Fruit fly (Drosophila melanogaster) whole organism, embryonic: ENCODE data around the gene Hsp22.

Source experiments
- Aef1 ChIP-seq: fragments of 200-800 bp; sonication (Bioruptor generic); IDR thresholded peaks from 3 replicates; pipeline ENCODE4 v1.3.6; 2022; ENCODE audit warnings: missing biosample characterization, missing genetic modification characterization
- B-H2 ChIP-seq: fragments of 200-800 bp; sonication (Bioruptor generic); optimal IDR thresholded peaks from 2 replicates; lab custom pipeline; 2018; ENCODE audit warnings: missing biosample characterization, mild to moderate bottlenecking, missing genetic modification characterization
- CG10274 ChIP-seq: fragments of 200-800 bp; sonication (Bioruptor generic); optimal IDR thresholded peaks from 3 replicates; lab custom pipeline; 2017; ENCODE audit warnings: missing biosample characterization, mild to moderate bottlenecking, missing genetic modification characterization
- CG10565 ChIP-seq: fragments of 200-800 bp; sonication (Bioruptor generic); optimal IDR thresholded peaks from 3 replicates; lab custom pipeline; 2016; ENCODE audit warnings: missing biosample characterization, mild to moderate bottlenecking, missing genetic modification characterization
- CG10959 ChIP-seq: fragments of 200-800 bp; sonication (Bioruptor generic); IDR thresholded peaks from 2 replicates; pipeline ENCODE4 v1.3.6; 2022; ENCODE audit warnings: missing biosample characterization, missing genetic modification characterization
- CG13123 ChIP-seq: fragments of 200-800 bp; sonication (Bioruptor generic); optimal IDR thresholded peaks from 2 replicates; lab custom pipeline; 2016; ENCODE audit warnings: missing biosample characterization, missing genetic modification characterization
- CG1529 ChIP-seq: fragments of 200-800 bp; sonication (Bioruptor generic); optimal IDR thresholded peaks from 3 replicates; lab custom pipeline; 2018; ENCODE audit warnings: missing biosample characterization, missing genetic modification characterization
- CG17328 ChIP-seq: fragments of 200-800 bp; sonication (Bioruptor generic); IDR thresholded peaks from 2 replicates; pipeline ENCODE4 v1.3.6; 2022; ENCODE audit warnings: missing biosample characterization, missing genetic modification characterization
- CG17359 ChIP-seq: fragments of 200-800 bp; sonication (Bioruptor generic); optimal IDR thresholded peaks from 3 replicates; lab custom pipeline; 2018; ENCODE audit warnings: missing biosample characterization, mild to moderate bottlenecking, missing genetic modification characterization, moderate library complexity
- CG2889 ChIP-seq: fragments of 200-800 bp; sonication (Bioruptor generic); IDR thresholded peaks from 3 replicates; pipeline ENCODE4 v1.3.6; 2022; ENCODE audit warnings: missing biosample characterization, missing genetic modification characterization
- CG3065 ChIP-seq: fragments of 200-800 bp; sonication (Bioruptor generic); optimal IDR thresholded peaks from 2 replicates; lab custom pipeline; 2016; ENCODE audit warnings: missing biosample characterization, missing genetic modification characterization
- CG3838 ChIP-seq: fragments of 200-800 bp; sonication (Bioruptor generic); optimal IDR thresholded peaks from 3 replicates; lab custom pipeline; 2016; ENCODE audit warnings: missing biosample characterization, missing genetic modification characterization
- CG4730 ChIP-seq: fragments of 200-800 bp; sonication (Bioruptor generic); IDR thresholded peaks from 2 replicates; pipeline ENCODE4 v1.3.6; 2022; ENCODE audit warnings: missing biosample characterization, missing genetic modification characterization
- CG8359 ChIP-seq: fragments of 200-800 bp; sonication (Bioruptor generic); optimal IDR thresholded peaks from 2 replicates; lab custom pipeline; 2017; ENCODE audit warnings: missing biosample characterization, mild to moderate bottlenecking, missing genetic modification characterization, borderline replicate concordance
- Chrac-16 ChIP-seq: fragments of 200-800 bp; sonication (Bioruptor generic); optimal IDR thresholded peaks from 3 replicates; lab custom pipeline; 2016; ENCODE audit warnings: missing biosample characterization, missing genetic modification characterization
- CoRest ChIP-seq: fragments of 200-800 bp; sonication (Bioruptor generic); optimal IDR thresholded peaks from 3 replicates; lab custom pipeline; 2018; ENCODE audit warnings: missing biosample characterization, mild to moderate bottlenecking, missing genetic modification characterization, moderate library complexity
- Ets97D ChIP-seq: fragments of 200-800 bp; sonication (Bioruptor generic); optimal IDR thresholded peaks from 3 replicates; lab custom pipeline; 2016; ENCODE audit warnings: missing biosample characterization, missing genetic modification characterization
- HLH3B ChIP-seq: fragments of 200-800 bp; sonication (Bioruptor generic); IDR thresholded peaks from 2 replicates; pipeline ENCODE4 v1.3.6; 2022; ENCODE audit warnings: missing biosample characterization, missing genetic modification characterization
- Mes4 ChIP-seq: fragments of 200-800 bp; sonication (Bioruptor generic); optimal IDR thresholded peaks from 2 replicates; lab custom pipeline; 2016; ENCODE audit warnings: missing biosample characterization, missing genetic modification characterization
- Nf-YC ChIP-seq: fragments of 200-800 bp; optimal IDR thresholded peaks from 3 replicates; lab custom pipeline; 2019; ENCODE audit warnings: missing biosample characterization, mild to moderate bottlenecking, missing genetic modification characterization, moderate library complexity
- NfI ChIP-seq: fragments of 200-800 bp; sonication (Bioruptor generic); optimal IDR thresholded peaks from 3 replicates; lab custom pipeline; 2018; ENCODE audit warnings: missing biosample characterization, mild to moderate bottlenecking, missing genetic modification characterization, moderate library complexity
- Oli ChIP-seq: fragments of 200-800 bp; sonication (Bioruptor generic); optimal IDR thresholded peaks from 2 replicates; lab custom pipeline; 2018; ENCODE audit warnings: missing biosample characterization, mild to moderate bottlenecking, missing genetic modification characterization, moderate library complexity
- Poxn ChIP-seq: fragments of 200-800 bp; sonication (Bioruptor generic); IDR thresholded peaks from 2 replicates; pipeline ENCODE4 v1.3.6; 2022; ENCODE audit warnings: missing biosample characterization, missing genetic modification characterization
- Sry-δ ChIP-seq: fragments of 200-800 bp; sonication (Bioruptor generic); optimal IDR thresholded peaks from 2 replicates; lab custom pipeline; 2016; ENCODE audit warnings: missing biosample characterization, missing genetic modification characterization
- TFAM ChIP-seq: fragments of 200-800 bp; sonication (Bioruptor generic); optimal IDR thresholded peaks from 2 replicates; lab custom pipeline; 2017; ENCODE audit warnings: missing biosample characterization, missing genetic modification characterization, inconsistent platforms
- ac ChIP-seq: fragments of 200-800 bp; sonication (Bioruptor generic); optimal IDR thresholded peaks from 3 replicates; lab custom pipeline; 2017; ENCODE audit warnings: missing biosample characterization, mild to moderate bottlenecking, missing genetic modification characterization
- ap ChIP-seq: fragments of 200-800 bp; sonication (Bioruptor generic); IDR thresholded peaks from 2 replicates; pipeline ENCODE4 v1.3.6; 2022; ENCODE audit warnings: missing biosample characterization, missing genetic modification characterization
- ara ChIP-seq: fragments of 200-800 bp; sonication (Bioruptor generic); IDR thresholded peaks from 2 replicates; pipeline ENCODE4 v1.3.6; 2022; ENCODE audit warnings: missing biosample characterization, missing genetic modification characterization
- chinmo ChIP-seq: fragments of 200-800 bp; sonication (Bioruptor generic); IDR thresholded peaks from 4 replicates; pipeline ENCODE4 v1.3.6; 2022; ENCODE audit warnings: missing biosample characterization, missing genetic modification characterization; ENCODE audit not compliant: partially characterized antibody
- chn ChIP-seq: fragments of 200-800 bp; sonication (Bioruptor generic); optimal IDR thresholded peaks from 2 replicates; lab custom pipeline; 2016; ENCODE audit warnings: missing biosample characterization, missing genetic modification characterization
- corto ChIP-seq: fragments of 200-800 bp; sonication (Bioruptor generic); optimal IDR thresholded peaks from 2 replicates; lab custom pipeline; 2016; ENCODE audit warnings: missing biosample characterization, mild to moderate bottlenecking, missing genetic modification characterization, moderate library complexity
- croc ChIP-seq: fragments of 200-800 bp; sonication (Bioruptor generic); conservative IDR thresholded peaks from 3 replicates; pipeline ENCODE4 v1.3.6; 2022; ENCODE audit warnings: missing biosample characterization, missing genetic modification characterization
- cwo ChIP-seq: fragments of 200-800 bp; sonication (Bioruptor generic); optimal IDR thresholded peaks from 3 replicates; lab custom pipeline; 2017; ENCODE audit warnings: missing biosample characterization, missing genetic modification characterization, mild to moderate bottlenecking, moderate library complexity, missing genetic modification reagents
- en ChIP-seq: fragments of 200-800 bp; sonication (Bioruptor generic); optimal IDR thresholded peaks from 2 replicates; lab custom pipeline; 2016; ENCODE audit warnings: missing biosample characterization, missing genetic modification characterization
- eve ChIP-seq, 2 experiments: fragments of >200 bp; optimal IDR thresholded peaks; 2 replicates each; lab custom pipeline; 2017; ENCODE audit warnings: missing biosample characterization in 2 of 2, missing genetic modification characterization in 2 of 2
- exex ChIP-seq: fragments of 200-800 bp; sonication (Bioruptor generic); optimal IDR thresholded peaks from 4 replicates; lab custom pipeline; 2018; ENCODE audit warnings: missing biosample characterization, mild to moderate bottlenecking, missing genetic modification characterization, moderate library complexity
- fd3F ChIP-seq: fragments of 200-800 bp; sonication (Bioruptor generic); optimal IDR thresholded peaks from 2 replicates; lab custom pipeline; 2018; ENCODE audit warnings: missing biosample characterization, mild to moderate bottlenecking, missing genetic modification characterization, moderate library complexity
- grn ChIP-seq: fragments of 200-800 bp; sonication (Bioruptor generic); optimal IDR thresholded peaks from 3 replicates; lab custom pipeline; 2017; ENCODE audit warnings: missing biosample characterization, missing genetic modification characterization
- hth ChIP-seq: fragments of >200 bp; optimal IDR thresholded peaks from 2 replicates; lab custom pipeline; 2017; ENCODE audit warnings: inconsistent platforms
- jumu ChIP-seq: fragments of 200-800 bp; sonication (Bioruptor generic); optimal IDR thresholded peaks from 3 replicates; lab custom pipeline; 2016; ENCODE audit warnings: missing biosample characterization, missing genetic modification characterization
- klu ChIP-seq: fragments of 200-800 bp; sonication (Bioruptor generic); IDR thresholded peaks from 2 replicates; pipeline ENCODE4 v1.3.6; 2022; ENCODE audit warnings: missing biosample characterization, missing genetic modification characterization
- lov ChIP-seq, 2 experiments: fragments of 200-800 bp in 1 of 2; fragments of >200 bp in 1 of 2; sonication (Bioruptor generic) in 1 of 2; IDR thresholded peaks in 1 of 2; optimal IDR thresholded peaks in 1 of 2; 2 replicates in 1 of 2; 3 replicates in 1 of 2; pipeline versions ENCODE4 v1.3.6 to Lab custom; 2017 to 2022; ENCODE audit warnings: missing biosample characterization in 1 of 2, missing genetic modification characterization in 1 of 2
- nerfin-1 ChIP-seq: fragments of 200-800 bp; sonication (Bioruptor generic); optimal IDR thresholded peaks from 3 replicates; lab custom pipeline; 2019; ENCODE audit warnings: missing biosample characterization, mild to moderate bottlenecking, missing genetic modification characterization, moderate library complexity
- nerfin-2 ChIP-seq: fragments of 200-800 bp; sonication (Bioruptor generic); IDR thresholded peaks from 2 replicates; pipeline ENCODE4 v1.3.6; 2022; ENCODE audit warnings: missing biosample characterization, missing genetic modification characterization; ENCODE audit not compliant: partially characterized antibody
- pan ChIP-seq, 4 experiments: fragments of >200 bp in 3 of 4; fragments of 200-800 bp in 1 of 4; sonication (Bioruptor generic) in 1 of 4; optimal IDR thresholded peaks in 3 of 4; IDR thresholded peaks in 1 of 4; 2 replicates each; pipeline versions ENCODE4 v1.3.6 to Lab custom; 2017 to 2022; ENCODE audit warnings: missing biosample characterization in 2 of 4, missing genetic modification characterization in 2 of 4, mixed read lengths in 1 of 4
- repo ChIP-seq: fragments of 200-800 bp; sonication (Bioruptor generic); optimal IDR thresholded peaks from 2 replicates; lab custom pipeline; 2016; ENCODE audit warnings: missing biosample characterization, missing genetic modification characterization
- sc ChIP-seq, 3 experiments: fragments of >200 bp in 2 of 3; fragments of 200-800 bp in 1 of 3; sonication (Bioruptor generic) in 1 of 3; optimal IDR thresholded peaks; 2 replicates in 2 of 3; 3 replicates in 1 of 3; lab custom pipeline; 2017; ENCODE audit warnings: mild to moderate bottlenecking in 1 of 3, missing biosample characterization in 1 of 3, missing genetic modification characterization in 1 of 3, missing genetic modification reagents in 1 of 3
- sisA ChIP-seq: fragments of 200-800 bp; sonication (Bioruptor generic); IDR thresholded peaks from 2 replicates; pipeline ENCODE4 v1.3.6; 2022; ENCODE audit warnings: missing biosample characterization, missing genetic modification characterization
- ttk ChIP-seq: fragments of 200-800 bp; sonication (Bioruptor generic); IDR thresholded peaks from 2 replicates; pipeline ENCODE4 v2.1.2; 2022; ENCODE audit warnings: missing biosample characterization, missing genetic modification characterization
- vfl ChIP-seq: fragments of 200-800 bp; sonication (Bioruptor generic); optimal IDR thresholded peaks from 2 replicates; lab custom pipeline; 2016; ENCODE audit warnings: missing biosample characterization, missing genetic modification characterization

Gene Hsp22

dm6 chr3L:9419328-9419727 is 46.6 kb downstream of the Hsp22 start (continued):
- TF ChIP-seq CG8359 (no peak), CG2889 (no peak), CG10959 (GFP tag; lab: Robert Waterston, UW) (no peak), corto (GFP tag; lab: Kevin White, UChicago) (no peak), CG17359 (tag; lab: Kevin White, UChicago) (no peak), jumu (GFP tag; lab: Kevin White, UChicago) (no peak), pan (optimal IDR thresholded peaks at IDR 0.05; lab: Kevin White, UChicago) (no peak), pan (GFP tag; optimal IDR thresholded peaks at IDR 0.05 in 1 of 2, IDR thresholded peaks at IDR 0.05 in 1 of 2) (peak in 1 of 2 experiments; percentile 64), croc (no peak), nerfin-2 (GFP tag; lab: Robert Waterston, UW) (no peak), Sry-δ (GFP tag; lab: Kevin White, UChicago) (no peak), Nf-YC (tag; lab: Kevin White, UChicago) (no peak), ttk (GFP tag; lab: Robert Waterston, UW) (0 out of 2 replicates have a peak, but pooled peaks have one; percentile 5), CG1529 (GFP tag; lab: Kevin White, UChicago) (no peak), TFAM (no peak), hth (lab: Kevin White, UChicago) (no peak), NfI (GFP tag; lab: Kevin White, UChicago) (no peak), ac (GFP tag; lab: Kevin White, UChicago) (no peak), CG4730 (GFP tag; lab: Robert Waterston, UW) (no peak), CG10274 (GFP tag; lab: Kevin White, UChicago) (no peak), CoRest (tag; lab: Kevin White, UChicago) (no peak), Aef1 (GFP tag; lab: Robert Waterston, UW) (no peak), CG13123 (GFP tag; lab: Kevin White, UChicago) (no peak), sc (optimal IDR thresholded peaks at IDR 0.05; lab: Kevin White, UChicago) (no peak), sc (GFP tag; optimal IDR thresholded peaks at IDR 0.05; lab: Kevin White, UChicago) (no peak), chinmo (GFP tag; lab: Robert Waterston, UW) (no peak), CG17328 (GFP tag; lab: Robert Waterston, UW) (0 out of 2 replicates have a peak, but pooled peaks have one; percentile 33), CG3838 (GFP tag; lab: Kevin White, UChicago) (no peak), Oli (tag; lab: Kevin White, UChicago) (no peak), CG3065 (GFP tag; lab: Kevin White, UChicago) (no peak), cwo (no peak), sisA (GFP tag; lab: Robert Waterston, UW) (peak; percentile 32; the same call in 1 of the 2 replicates), klu (0 out of 2 replicates have a peak, but pooled peaks have one; percentile 28), Mes4 (GFP tag; lab: Kevin White, UChicago) (no peak), Chrac-16 (GFP tag; lab: Kevin White, UChicago) (no peak), grn (no peak), nerfin-1 (no peak), fd3F (GFP tag; lab: Kevin White, UChicago) (no peak), CG10565 (GFP tag; lab: Kevin White, UChicago) (no peak), HLH3B (GFP tag; lab: Robert Waterston, UW) (0 out of 2 replicates have a peak, but pooled peaks have one; percentile 6), lov (optimal IDR thresholded peaks at IDR 0.05; lab: Kevin White, UChicago) (no peak), lov (GFP tag; IDR thresholded peaks at IDR 0.05; lab: Robert Waterston, UW) (no peak), ara (GFP tag; lab: Robert Waterston, UW) (no peak), en (GFP tag; lab: Kevin White, UChicago) (no peak), ap (GFP tag; lab: Robert Waterston, UW) (0 out of 2 replicates have a peak, but pooled peaks have one; percentile 35), exex (tag; lab: Kevin White, UChicago) (no peak), Ets97D (no peak), Poxn (no peak), B-H2 (GFP tag; lab: Kevin White, UChicago) (no peak), eve (GFP tag; optimal IDR thresholded peaks at IDR 0.05; lab: Kevin White, UChicago) (no peak), chn (GFP tag; lab: Kevin White, UChicago) (no peak), vfl (GFP tag; lab: Kevin White, UChicago) (no peak), repo (GFP tag; lab: Kevin White, UChicago) (no peak)
